Worm (Caenorhabditis elegans): ENCODE measurements around the gene F31E8.4.

DNA sequence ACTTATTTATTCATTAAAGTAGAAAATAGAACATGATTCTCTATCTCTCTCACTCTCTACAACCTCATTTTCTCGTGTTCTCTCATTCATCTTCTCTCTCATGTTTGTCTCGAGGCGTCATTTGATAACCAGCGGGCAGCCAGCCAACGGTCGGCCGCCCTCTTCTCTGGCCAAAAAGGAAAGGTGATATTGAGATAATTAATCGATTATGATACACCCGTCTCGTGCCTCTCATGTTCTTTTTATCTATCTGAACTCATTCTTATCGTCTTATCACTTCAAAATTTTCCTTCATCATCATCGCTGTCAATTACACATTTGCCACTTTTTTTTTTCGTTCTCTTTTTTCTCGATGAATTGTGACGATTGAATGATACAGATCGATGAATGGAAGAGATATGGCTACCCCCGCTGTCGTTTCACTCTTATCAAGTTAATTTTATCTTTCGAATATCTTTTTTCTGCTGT lies 42.7 kb upstream of the F31E8.4 start:
- TF ChIP-seq him-1 (tag; optimal IDR thresholded peaks at IDR 0.05): no peak
- TF ChIP-seq W03F9.2 (tag; optimal IDR thresholded peaks at IDR 0.05): no peak

Measured in whole organism, L4/young adult.